Fruit fly (Drosophila melanogaster) whole organism, embryonic: ENCODE results near the gene Phyhd1.

ENCODE experiments used
- CG10209 ChIP-seq: fragments of 200-800 bp; sonication (Bioruptor generic); optimal IDR thresholded peaks from 3 replicates; lab custom pipeline; 2017; ENCODE audit warnings: missing biosample characterization, mild to moderate bottlenecking, missing genetic modification characterization, missing genetic modification reagents
- CG10274 ChIP-seq: fragments of 200-800 bp; sonication (Bioruptor generic); optimal IDR thresholded peaks from 3 replicates; lab custom pipeline; 2017; ENCODE audit warnings: missing biosample characterization, mild to moderate bottlenecking, missing genetic modification characterization
- CG12104 ChIP-seq: fragments of 200-800 bp; sonication (Bioruptor generic); optimal IDR thresholded peaks from 3 replicates; lab custom pipeline; 2016; ENCODE audit warnings: missing biosample characterization, missing genetic modification characterization
- CG13424 ChIP-seq: fragments of 200-800 bp; sonication (Bioruptor generic); optimal IDR thresholded peaks from 2 replicates; lab custom pipeline; 2019; ENCODE audit warnings: missing biosample characterization, mild to moderate bottlenecking, missing genetic modification characterization, moderate library complexity
- CG14014 ChIP-seq: fragments of 200-800 bp; sonication (Bioruptor generic); IDR thresholded peaks from 2 replicates; pipeline ENCODE4 v1.3.6; 2022; ENCODE audit warnings: missing biosample characterization, missing genetic modification characterization
- CG17361 ChIP-seq: fragments of 200-800 bp; sonication (Bioruptor generic); IDR thresholded peaks from 3 replicates; pipeline ENCODE4 v1.3.6; 2022; ENCODE audit warnings: missing biosample characterization, missing genetic modification characterization
- CG17612 ChIP-seq: fragments of 200-800 bp; sonication (Bioruptor generic); IDR thresholded peaks from 2 replicates; pipeline ENCODE4 v1.3.6; 2022; ENCODE audit warnings: missing biosample characterization, missing genetic modification characterization
- CG17829 ChIP-seq: fragments of 200-800 bp; optimal IDR thresholded peaks from 2 replicates; lab custom pipeline; 2019; ENCODE audit warnings: missing biosample characterization, mild to moderate bottlenecking, missing genetic modification characterization, moderate library complexity
- CG18011 ChIP-seq: fragments of 200-800 bp; sonication (Bioruptor generic); optimal IDR thresholded peaks from 2 replicates; lab custom pipeline; 2017; ENCODE audit warnings: missing biosample characterization, missing genetic modification characterization, mild to moderate bottlenecking, moderate library complexity, missing genotype
- CG18619 ChIP-seq: fragments of 200-800 bp; sonication (Bioruptor generic); optimal IDR thresholded peaks from 3 replicates; lab custom pipeline; 2017; ENCODE audit warnings: missing biosample characterization, mild to moderate bottlenecking, missing genetic modification characterization
- CG2202 ChIP-seq: fragments of 200-800 bp; sonication (Bioruptor generic); optimal IDR thresholded peaks from 2 replicates; lab custom pipeline; 2018; ENCODE audit warnings: missing biosample characterization, mild to moderate bottlenecking, missing genetic modification characterization
- CG2712 ChIP-seq: fragments of 200-800 bp; optimal IDR thresholded peaks from 3 replicates; lab custom pipeline; 2019; ENCODE audit warnings: missing biosample characterization, mild to moderate bottlenecking, missing genetic modification characterization, moderate library complexity
- CG2889 ChIP-seq: fragments of 200-800 bp; sonication (Bioruptor generic); IDR thresholded peaks from 3 replicates; pipeline ENCODE4 v1.3.6; 2022; ENCODE audit warnings: missing biosample characterization, missing genetic modification characterization
- CG4424 ChIP-seq: fragments of 200-800 bp; sonication (Bioruptor generic); optimal IDR thresholded peaks from 3 replicates; lab custom pipeline; 2016; ENCODE audit warnings: missing biosample characterization, missing genetic modification characterization
- CG6654 ChIP-seq: fragments of 200-800 bp; sonication (Bioruptor generic); optimal IDR thresholded peaks from 2 replicates; lab custom pipeline; 2017; ENCODE audit warnings: missing biosample characterization, mild to moderate bottlenecking, missing genetic modification characterization
- CG7786 ChIP-seq: fragments of 200-800 bp; sonication (Bioruptor generic); optimal IDR thresholded peaks from 2 replicates; lab custom pipeline; 2016; ENCODE audit warnings: missing biosample characterization, missing genetic modification characterization
- CG9215 ChIP-seq: fragments of 200-800 bp; sonication (Bioruptor generic); IDR thresholded peaks from 2 replicates; pipeline ENCODE4 v1.3.6; 2022; ENCODE audit warnings: missing biosample characterization, missing genetic modification characterization
- CG9609 ChIP-seq: fragments of 200-800 bp; sonication (Bioruptor generic); optimal IDR thresholded peaks from 3 replicates; lab custom pipeline; 2016; ENCODE audit warnings: missing biosample characterization, missing genetic modification characterization
- Chrac-16 ChIP-seq: fragments of 200-800 bp; sonication (Bioruptor generic); optimal IDR thresholded peaks from 3 replicates; lab custom pipeline; 2016; ENCODE audit warnings: missing biosample characterization, missing genetic modification characterization
- Eip74EF ChIP-seq, 2 experiments: fragments of 200-800 bp in 1 of 2; fragments of >200 bp in 1 of 2; sonication (Bioruptor generic) in 1 of 2; optimal IDR thresholded peaks; 2 replicates each; lab custom pipeline; 2017 to 2019; ENCODE audit warnings: missing biosample characterization in 2 of 2, missing genetic modification characterization in 2 of 2, mild to moderate bottlenecking in 1 of 2, moderate library complexity in 1 of 2
- Ets65A ChIP-seq: fragments of 200-800 bp; sonication (Bioruptor generic); peaks from one replicate; lab custom pipeline; 2016; ENCODE audit warnings: missing biosample characterization, missing genetic modification characterization
- HLHmδ ChIP-seq: fragments of 200-800 bp; sonication (Bioruptor generic); optimal IDR thresholded peaks from 2 replicates; lab custom pipeline; 2018; ENCODE audit warnings: missing biosample characterization, mild to moderate bottlenecking, missing genetic modification characterization, moderate library complexity
- Hmx ChIP-seq: fragments of 200-800 bp; sonication (Bioruptor generic); optimal IDR thresholded peaks from 2 replicates; lab custom pipeline; 2016; ENCODE audit warnings: missing biosample characterization, missing genetic modification characterization
- Jarid2 ChIP-seq: fragments of 200-800 bp; sonication (Bioruptor generic); optimal IDR thresholded peaks from 3 replicates; lab custom pipeline; 2017; ENCODE audit warnings: mild to moderate bottlenecking, missing biosample characterization, missing genetic modification reagents, missing genetic modification characterization
- MTF-1 ChIP-seq: fragments of 200-800 bp; sonication (Bioruptor generic); optimal IDR thresholded peaks from 2 replicates; lab custom pipeline; 2018; ENCODE audit warnings: missing biosample characterization, mild to moderate bottlenecking, missing genetic modification characterization, borderline replicate concordance
- Mad ChIP-seq: fragments of 200-800 bp; sonication (Bioruptor generic); optimal IDR thresholded peaks from 2 replicates; lab custom pipeline; 2016; ENCODE audit warnings: missing biosample characterization, missing genetic modification characterization
- Neu2 ChIP-seq: fragments of 200-800 bp; sonication (Bioruptor generic); optimal IDR thresholded peaks from 3 replicates; lab custom pipeline; 2016; ENCODE audit warnings: missing biosample characterization, missing genetic modification characterization, borderline replicate concordance
- Rfx ChIP-seq: fragments of 200-800 bp; sonication (Bioruptor generic); IDR thresholded peaks from 2 replicates; pipeline ENCODE4 v1.3.6; 2022; ENCODE audit warnings: missing biosample characterization, missing genetic modification characterization
- Sin3A ChIP-seq: fragments of >200 bp; optimal IDR thresholded peaks from 2 replicates; lab custom pipeline; 2018
- amos ChIP-seq: fragments of 200-800 bp; sonication (Bioruptor generic); IDR thresholded peaks from 2 replicates; pipeline ENCODE4 v1.3.6; 2022; ENCODE audit warnings: missing biosample characterization, missing genetic modification characterization; ENCODE audit not compliant: partially characterized antibody
- ash1 ChIP-seq: fragments of 200-800 bp; sonication (Bioruptor generic); optimal IDR thresholded peaks from 2 replicates; lab custom pipeline; 2018; ENCODE audit warnings: missing biosample characterization, mild to moderate bottlenecking, missing genetic modification characterization
- bbx ChIP-seq: fragments of 200-800 bp; sonication (Bioruptor generic); IDR thresholded peaks from 2 replicates; pipeline ENCODE4 v1.3.6; 2022; ENCODE audit warnings: missing biosample characterization, missing genetic modification characterization; ENCODE audit not compliant: partially characterized antibody
- croc ChIP-seq: fragments of 200-800 bp; sonication (Bioruptor generic); conservative IDR thresholded peaks from 3 replicates; pipeline ENCODE4 v1.3.6; 2022; ENCODE audit warnings: missing biosample characterization, missing genetic modification characterization
- dan ChIP-seq: fragments of 200-800 bp; sonication (Bioruptor generic); IDR thresholded peaks from 2 replicates; pipeline ENCODE4 v1.3.6; 2022; ENCODE audit warnings: missing biosample characterization, missing genetic modification characterization
- fu2 ChIP-seq: fragments of 200-800 bp; sonication (Bioruptor generic); optimal IDR thresholded peaks from 2 replicates; lab custom pipeline; 2016; ENCODE audit warnings: missing biosample characterization, missing genetic modification characterization
- gce ChIP-seq: fragments of 200-800 bp; sonication (Bioruptor generic); IDR thresholded peaks from 3 replicates; pipeline ENCODE4 v1.3.6; 2022; ENCODE audit warnings: missing biosample characterization, missing genetic modification characterization
- gem ChIP-seq: fragments of 200-800 bp; sonication (Bioruptor generic); optimal IDR thresholded peaks from 2 replicates; lab custom pipeline; 2019; ENCODE audit warnings: missing biosample characterization, mild to moderate bottlenecking, missing genetic modification characterization, moderate library complexity
- grau ChIP-seq: fragments of 200-800 bp; optimal IDR thresholded peaks from 3 replicates; lab custom pipeline; 2019; ENCODE audit warnings: missing biosample characterization, mild to moderate bottlenecking, missing genetic modification characterization, moderate library complexity
- gsb ChIP-seq: fragments of 200-800 bp; sonication (Bioruptor generic); IDR thresholded peaks from 2 replicates; pipeline ENCODE4 v1.3.6; 2022; ENCODE audit warnings: missing biosample characterization, missing genetic modification characterization
- hb ChIP-seq: fragments of 200-800 bp; sonication (Bioruptor generic); IDR thresholded peaks from 3 replicates; pipeline ENCODE4 v1.3.6; 2022; ENCODE audit warnings: missing biosample characterization, missing genetic modification characterization; ENCODE audit not compliant: partially characterized antibody
- jumu ChIP-seq: fragments of 200-800 bp; sonication (Bioruptor generic); optimal IDR thresholded peaks from 3 replicates; lab custom pipeline; 2016; ENCODE audit warnings: missing biosample characterization, missing genetic modification characterization
- nerfin-1 ChIP-seq: fragments of 200-800 bp; sonication (Bioruptor generic); optimal IDR thresholded peaks from 3 replicates; lab custom pipeline; 2019; ENCODE audit warnings: missing biosample characterization, mild to moderate bottlenecking, missing genetic modification characterization, moderate library complexity
- psq ChIP-seq: fragments of 200-800 bp; sonication (Bioruptor generic); optimal IDR thresholded peaks from 2 replicates; lab custom pipeline; 2017; ENCODE audit warnings: missing biosample characterization, missing genetic modification characterization
- repo ChIP-seq: fragments of 200-800 bp; sonication (Bioruptor generic); optimal IDR thresholded peaks from 2 replicates; lab custom pipeline; 2016; ENCODE audit warnings: missing biosample characterization, missing genetic modification characterization
- sens-2 ChIP-seq: fragments of 200-800 bp; sonication (Bioruptor generic); IDR thresholded peaks from 2 replicates; pipeline ENCODE4 v1.3.6; 2022; ENCODE audit warnings: missing biosample characterization, missing genetic modification characterization
- sim ChIP-seq: fragments of 200-800 bp; sonication (Bioruptor generic); IDR thresholded peaks from 2 replicates; pipeline ENCODE4 v1.3.6; 2022; ENCODE audit warnings: missing biosample characterization, missing genetic modification characterization
- slou ChIP-seq: fragments of 200-800 bp; sonication (Bioruptor generic); optimal IDR thresholded peaks from 3 replicates; lab custom pipeline; 2016; ENCODE audit warnings: missing biosample characterization, missing genetic modification characterization
- so ChIP-seq: fragments of 200-800 bp; sonication (Bioruptor generic); IDR thresholded peaks from 3 replicates; pipeline ENCODE4 v1.3.6; 2022; ENCODE audit warnings: missing biosample characterization, missing genetic modification characterization
- stc ChIP-seq: fragments of 200-800 bp; sonication (Bioruptor generic); IDR thresholded peaks from 2 replicates; pipeline ENCODE4 v1.3.6; 2022; ENCODE audit warnings: missing biosample characterization, missing genetic modification characterization
- tin ChIP-seq: fragments of 200-800 bp; sonication (Bioruptor generic); optimal IDR thresholded peaks from 3 replicates; lab custom pipeline; 2016; ENCODE audit warnings: missing biosample characterization, missing genetic modification characterization
- tup ChIP-seq: fragments of 200-800 bp; sonication (Bioruptor generic); optimal IDR thresholded peaks from 2 replicates; lab custom pipeline; 2016; ENCODE audit warnings: missing biosample characterization, mild to moderate bottlenecking, missing genetic modification characterization, moderate library complexity

Gene Phyhd1

dm6 chr3R:10648556-10649181 is 32.1 kb downstream of the Phyhd1 start (continued):
- no peak for TF ChIP-seq nerfin-1 (tag; lab: Kevin White, UChicago)
- no peak for TF ChIP-seq Ets65A (GFP tag; lab: Kevin White, UChicago)
- no peak for TF ChIP-seq HLHmδ
- no peak for TF ChIP-seq CG9215 (GFP tag; lab: Robert Waterston, UW)
- TF ChIP-seq Eip74EF (GFP tag; optimal IDR thresholded peaks at IDR 0.05; lab: Kevin White, UChicago) = no peak
- peak; percentile 11; the same call in 1 of the 2 replicates for TF ChIP-seq Rfx (GFP tag; lab: Robert Waterston, UW)
- no peak for TF ChIP-seq CG18619 (GFP tag; lab: Kevin White, UChicago)
- no peak for TF ChIP-seq psq
- no peak for TF ChIP-seq tup (GFP tag; lab: Kevin White, UChicago)
- peak; percentile 45 for TF ChIP-seq grau
- no peak for TF ChIP-seq CG12104
- peak; percentile 49; the same call in 1 of the 3 replicates for TF ChIP-seq so (GFP tag; lab: Robert Waterston, UW)
- no peak for TF ChIP-seq CG17829 (tag; lab: Kevin White, UChicago)
- TF ChIP-seq Jarid2 (GFP tag; lab: Kevin White, UChicago) = no peak
- peak; percentile 17 for TF ChIP-seq CG7786 (GFP tag; lab: Kevin White, UChicago)
- TF ChIP-seq gem (tag; lab: Kevin White, UChicago) = peak; percentile 71
- TF ChIP-seq dan (GFP tag; lab: Robert Waterston, UW) = no peak
- no peak for TF ChIP-seq MTF-1
- TF ChIP-seq CG4424 (GFP tag; lab: Kevin White, UChicago) = peak; percentile 55
- TF ChIP-seq CG17361 (GFP tag; lab: Robert Waterston, UW) = 0 out of 3 replicates have a peak, but pooled peaks have one; percentile 31
- TF ChIP-seq CG14014 = peak; percentile 31; the same call in 1 of the 2 replicates
- TF ChIP-seq CG9609 (GFP tag; lab: Kevin White, UChicago) = peak; percentile 27
- TF ChIP-seq sens-2 (GFP tag; lab: Robert Waterston, UW) = no peak
- peak; percentile 12 for TF ChIP-seq ash1
- TF ChIP-seq fu2 = no peak
- no peak for TF ChIP-seq CG2889
- TF ChIP-seq hb (GFP tag; lab: Robert Waterston, UW) = no peak
- peak; percentile 46 for TF ChIP-seq CG13424 (tag; lab: Kevin White, UChicago)
- TF ChIP-seq CG10209 = peak; percentile 34
- 0 out of 3 replicates have a peak, but pooled peaks have one; percentile 15 for TF ChIP-seq croc
- no peak for TF ChIP-seq CG6654 (GFP tag; lab: Kevin White, UChicago)
- peak; percentile 43 for TF ChIP-seq tin (GFP tag; lab: Kevin White, UChicago)
- no peak for TF ChIP-seq CG17612
- TF ChIP-seq CG2712 (tag; lab: Kevin White, UChicago) = peak; percentile 47
- no peak for TF ChIP-seq bbx (GFP tag; lab: Robert Waterston, UW)
- TF ChIP-seq Sin3A (lab: Kevin White, UChicago) = no peak
- no peak for TF ChIP-seq CG18011 (GFP tag; lab: Kevin White, UChicago)
- TF ChIP-seq Neu2 (GFP tag; lab: Kevin White, UChicago) = no peak
- no peak for TF ChIP-seq gsb (GFP tag; lab: Robert Waterston, UW)
- peak; percentile 17 for TF ChIP-seq jumu
- TF ChIP-seq Hmx = no peak
- TF ChIP-seq sim = no peak
- TF ChIP-seq CG10274 (GFP tag; lab: Kevin White, UChicago) = no peak
- no peak for TF ChIP-seq repo (GFP tag; lab: Kevin White, UChicago)
- TF ChIP-seq Mad (GFP tag; lab: Kevin White, UChicago) = no peak
- no peak for TF ChIP-seq slou
- peak; percentile 51 for TF ChIP-seq stc (GFP tag; lab: Robert Waterston, UW)
- TF ChIP-seq CG2202 (tag; lab: Kevin White, UChicago) = peak; percentile 1
- TF ChIP-seq Chrac-16 (GFP tag; lab: Kevin White, UChicago) = peak; percentile 36
- TF ChIP-seq amos (GFP tag; lab: Robert Waterston, UW) = no peak
- TF ChIP-seq gce (GFP tag; lab: Robert Waterston, UW) = no peak
